Fruit fly (Drosophila melanogaster) whole organism, embryonic: ENCODE measurements around the gene CG11710.
A peak's percentile ranks its signal among the peaks of the same experiment; 100 is the strongest.

Experiments
- Antp ChIP-seq: fragments of 200-800 bp; sonication (Bioruptor generic); optimal IDR thresholded peaks from 3 replicates; lab custom pipeline; 2016; ENCODE audit warnings: missing biosample characterization, missing genetic modification characterization
- CG11504 ChIP-seq: fragments of 200-800 bp; sonication (Bioruptor generic); optimal IDR thresholded peaks from 3 replicates; lab custom pipeline; 2019; ENCODE audit warnings: missing biosample characterization, mild to moderate bottlenecking, missing genetic modification characterization, moderate library complexity
- CG12155 ChIP-seq: fragments of 200-800 bp; sonication (Bioruptor generic); optimal IDR thresholded peaks from 3 replicates; lab custom pipeline; 2016; ENCODE audit warnings: missing biosample characterization, missing genetic modification characterization
- CG13287 ChIP-seq: fragments of 200-800 bp; sonication (Bioruptor generic); IDR thresholded peaks from 2 replicates; pipeline ENCODE4 v1.3.6; 2022; ENCODE audit warnings: missing biosample characterization, missing genetic modification characterization; ENCODE audit not compliant: partially characterized antibody
- CG14050 ChIP-seq: fragments of 200-800 bp; sonication (Bioruptor generic); IDR thresholded peaks from 3 replicates; pipeline ENCODE4 v1.3.6; 2022; ENCODE audit warnings: missing biosample characterization, missing genetic modification characterization
- CG15479 ChIP-seq: fragments of 200-800 bp; sonication (Bioruptor generic); optimal IDR thresholded peaks from 3 replicates; lab custom pipeline; 2019; ENCODE audit warnings: missing biosample characterization, mild to moderate bottlenecking, missing genetic modification characterization, moderate library complexity
- CG15601 ChIP-seq: fragments of 200-800 bp; sonication (Bioruptor generic); optimal IDR thresholded peaks from 3 replicates; lab custom pipeline; 2019; ENCODE audit warnings: missing biosample characterization, mild to moderate bottlenecking, missing genetic modification characterization, moderate library complexity
- CG17361 ChIP-seq: fragments of 200-800 bp; sonication (Bioruptor generic); IDR thresholded peaks from 3 replicates; pipeline ENCODE4 v1.3.6; 2022; ENCODE audit warnings: missing biosample characterization, missing genetic modification characterization
- CG2116 ChIP-seq: fragments of 200-800 bp; sonication (Bioruptor generic); optimal IDR thresholded peaks from 3 replicates; lab custom pipeline; 2018; ENCODE audit warnings: missing biosample characterization, mild to moderate bottlenecking, missing genetic modification characterization
- CG2678 ChIP-seq: fragments of 200-800 bp; sonication (Bioruptor generic); optimal IDR thresholded peaks from 3 replicates; lab custom pipeline; 2019; ENCODE audit warnings: missing biosample characterization, mild to moderate bottlenecking, missing genetic modification characterization, moderate library complexity
- CG32532 ChIP-seq: fragments of 200-800 bp; sonication (Bioruptor generic); IDR thresholded peaks from 2 replicates; pipeline ENCODE4 v1.3.6; 2022; ENCODE audit warnings: missing biosample characterization, missing genetic modification characterization
- CG33557 ChIP-seq: fragments of 200-800 bp; sonication (Bioruptor generic); optimal IDR thresholded peaks from 2 replicates; lab custom pipeline; 2019; ENCODE audit warnings: missing biosample characterization, mild to moderate bottlenecking, missing genetic modification characterization, moderate library complexity
- CG4282 ChIP-seq: fragments of 200-800 bp; sonication (Bioruptor generic); optimal IDR thresholded peaks from 2 replicates; lab custom pipeline; 2016; ENCODE audit warnings: missing biosample characterization, missing genetic modification characterization
- CG7987 ChIP-seq: fragments of 200-800 bp; sonication (Bioruptor generic); optimal IDR thresholded peaks from 2 replicates; lab custom pipeline; 2018; ENCODE audit warnings: missing biosample characterization, mild to moderate bottlenecking, missing genetic modification characterization, moderate library complexity
- CG8944 ChIP-seq: fragments of 200-800 bp; sonication (Bioruptor generic); optimal IDR thresholded peaks from 3 replicates; lab custom pipeline; 2016; ENCODE audit warnings: missing biosample characterization, missing genetic modification characterization
- CG9817 ChIP-seq: fragments of 200-800 bp; sonication (Bioruptor generic); optimal IDR thresholded peaks from 2 replicates; lab custom pipeline; 2018; ENCODE audit warnings: missing biosample characterization, mild to moderate bottlenecking, missing genetic modification characterization, moderate library complexity
- Chrac-16 ChIP-seq: fragments of 200-800 bp; sonication (Bioruptor generic); optimal IDR thresholded peaks from 3 replicates; lab custom pipeline; 2016; ENCODE audit warnings: missing biosample characterization, missing genetic modification characterization
- CkIIα-i1 ChIP-seq: fragments of 200-800 bp; sonication (Bioruptor generic); IDR thresholded peaks from 2 replicates; pipeline ENCODE4 v1.3.6; 2022; ENCODE audit warnings: missing biosample characterization, missing genetic modification characterization
- CrebB ChIP-seq: fragments of 200-800 bp; sonication (Bioruptor generic); optimal IDR thresholded peaks from 3 replicates; lab custom pipeline; 2018; ENCODE audit warnings: missing biosample characterization, mild to moderate bottlenecking, missing genetic modification characterization
- Dek ChIP-seq: fragments of 200-800 bp; sonication (Bioruptor generic); optimal IDR thresholded peaks from 3 replicates; lab custom pipeline; 2019; ENCODE audit warnings: missing biosample characterization, mild to moderate bottlenecking, missing genetic modification characterization, moderate library complexity
- Dip3 ChIP-seq: fragments of 200-800 bp; sonication (Bioruptor generic); optimal IDR thresholded peaks from 3 replicates; lab custom pipeline; 2016; ENCODE audit warnings: missing biosample characterization, missing genetic modification characterization
- HHEX ChIP-seq: fragments of 200-800 bp; sonication (Bioruptor generic); optimal IDR thresholded peaks from 3 replicates; lab custom pipeline; 2017; ENCODE audit warnings: missing biosample characterization, mild to moderate bottlenecking, missing genetic modification characterization, missing genetic modification reagents
- HmgD ChIP-seq: fragments of 200-800 bp; sonication (Bioruptor generic); optimal IDR thresholded peaks from 3 replicates; lab custom pipeline; 2016; ENCODE audit warnings: missing biosample characterization, missing genetic modification characterization
- Hmx ChIP-seq: fragments of 200-800 bp; sonication (Bioruptor generic); optimal IDR thresholded peaks from 2 replicates; lab custom pipeline; 2016; ENCODE audit warnings: missing biosample characterization, missing genetic modification characterization
- Max ChIP-seq: fragments of 200-800 bp; sonication (Bioruptor generic); optimal IDR thresholded peaks from 2 replicates; lab custom pipeline; 2016; ENCODE audit warnings: missing biosample characterization, mild to moderate bottlenecking, missing genetic modification characterization
- Med ChIP-seq: fragments of 200-800 bp; sonication (Bioruptor generic); peaks from one replicate; lab custom pipeline; 2016; ENCODE audit warnings: missing biosample characterization, missing genetic modification characterization, mild to moderate bottlenecking, inconsistent platforms, moderate library complexity
- Myb ChIP-seq: fragments of 200-800 bp; sonication (Bioruptor generic); optimal IDR thresholded peaks from 2 replicates; lab custom pipeline; 2016; ENCODE audit warnings: missing biosample characterization, missing genetic modification characterization
- Nf-YA ChIP-seq: fragments of 200-800 bp; sonication (Bioruptor generic); IDR thresholded peaks from 2 replicates; pipeline ENCODE4 v1.3.6; 2022; ENCODE audit warnings: missing biosample characterization, missing genetic modification characterization
- NfI ChIP-seq: fragments of 200-800 bp; sonication (Bioruptor generic); optimal IDR thresholded peaks from 3 replicates; lab custom pipeline; 2018; ENCODE audit warnings: missing biosample characterization, mild to moderate bottlenecking, missing genetic modification characterization, moderate library complexity
- PHDP ChIP-seq: fragments of 200-800 bp; sonication (Bioruptor generic); optimal IDR thresholded peaks from 3 replicates; lab custom pipeline; 2018; ENCODE audit warnings: missing biosample characterization, mild to moderate bottlenecking, missing genetic modification characterization, moderate library complexity
- Ssrp ChIP-seq: fragments of 200-800 bp; sonication (Bioruptor generic); optimal IDR thresholded peaks from 2 replicates; lab custom pipeline; 2018; ENCODE audit warnings: missing biosample characterization, mild to moderate bottlenecking, missing genetic modification characterization, moderate library complexity
- Usf ChIP-seq: fragments of 200-800 bp; sonication (Bioruptor generic); optimal IDR thresholded peaks from 2 replicates; lab custom pipeline; 2017; ENCODE audit warnings: missing genotype, missing biosample characterization, missing genetic modification characterization
- Xrp1 ChIP-seq: fragments of 200-800 bp; sonication (Bioruptor generic); IDR thresholded peaks from 2 replicates; pipeline ENCODE4 v1.3.6; 2022; ENCODE audit warnings: missing biosample characterization, missing genetic modification characterization
- abd-A ChIP-seq: fragments of 200-800 bp; sonication (Bioruptor generic); optimal IDR thresholded peaks from 3 replicates; lab custom pipeline; 2019; ENCODE audit warnings: missing biosample characterization, mild to moderate bottlenecking, missing genetic modification characterization, moderate library complexity
- amos ChIP-seq: fragments of 200-800 bp; sonication (Bioruptor generic); IDR thresholded peaks from 2 replicates; pipeline ENCODE4 v1.3.6; 2022; ENCODE audit warnings: missing biosample characterization, missing genetic modification characterization; ENCODE audit not compliant: partially characterized antibody
- bigmax ChIP-seq: fragments of 200-800 bp; sonication (Bioruptor generic); optimal IDR thresholded peaks from 2 replicates; lab custom pipeline; 2018; ENCODE audit warnings: missing biosample characterization, mild to moderate bottlenecking, missing genetic modification characterization
- br ChIP-seq: fragments of >200 bp; optimal IDR thresholded peaks from 2 replicates; lab custom pipeline; 2017
- croc ChIP-seq: fragments of 200-800 bp; sonication (Bioruptor generic); conservative IDR thresholded peaks from 3 replicates; pipeline ENCODE4 v1.3.6; 2022; ENCODE audit warnings: missing biosample characterization, missing genetic modification characterization
- gsb-n ChIP-seq: fragments of 200-800 bp; sonication (Bioruptor generic); optimal IDR thresholded peaks from 3 replicates; lab custom pipeline; 2018; ENCODE audit warnings: missing biosample characterization, mild to moderate bottlenecking, missing genetic modification characterization
- jigr1 ChIP-seq: fragments of 200-800 bp; sonication (Bioruptor generic); IDR thresholded peaks from 3 replicates; pipeline ENCODE4 v1.3.6; 2022; ENCODE audit warnings: missing biosample characterization, missing genetic modification characterization
- mirr ChIP-seq: fragments of 200-800 bp; sonication (Bioruptor generic); optimal IDR thresholded peaks from 3 replicates; lab custom pipeline; 2018; ENCODE audit warnings: missing biosample characterization, mild to moderate bottlenecking, missing genetic modification characterization
- odd ChIP-seq: fragments of 200-800 bp; sonication (Bioruptor generic); optimal IDR thresholded peaks from 2 replicates; lab custom pipeline; 2017; ENCODE audit warnings: missing biosample characterization, mild to moderate bottlenecking, missing genetic modification characterization
- pho ChIP-seq: fragments of 200-800 bp; sonication (Bioruptor generic); optimal IDR thresholded peaks from 2 replicates; lab custom pipeline; 2016; ENCODE audit warnings: missing biosample characterization, missing genetic modification characterization
- pros ChIP-seq: fragments of 200-800 bp; sonication (Bioruptor generic); optimal IDR thresholded peaks from 3 replicates; lab custom pipeline; 2019; ENCODE audit warnings: missing biosample characterization, mild to moderate bottlenecking, missing genetic modification characterization, moderate library complexity
- psq ChIP-seq: fragments of 200-800 bp; sonication (Bioruptor generic); optimal IDR thresholded peaks from 2 replicates; lab custom pipeline; 2017; ENCODE audit warnings: missing biosample characterization, missing genetic modification characterization
- sens ChIP-seq: fragments of 200-800 bp; sonication (Bioruptor generic); peaks from one replicate; lab custom pipeline; 2016; ENCODE audit warnings: missing biosample characterization, missing genetic modification characterization
- sim ChIP-seq: fragments of 200-800 bp; sonication (Bioruptor generic); IDR thresholded peaks from 2 replicates; pipeline ENCODE4 v1.3.6; 2022; ENCODE audit warnings: missing biosample characterization, missing genetic modification characterization
- sisA ChIP-seq: fragments of 200-800 bp; sonication (Bioruptor generic); IDR thresholded peaks from 2 replicates; pipeline ENCODE4 v1.3.6; 2022; ENCODE audit warnings: missing biosample characterization, missing genetic modification characterization
- tup ChIP-seq: fragments of 200-800 bp; sonication (Bioruptor generic); optimal IDR thresholded peaks from 2 replicates; lab custom pipeline; 2016; ENCODE audit warnings: missing biosample characterization, mild to moderate bottlenecking, missing genetic modification characterization, moderate library complexity
- usp ChIP-seq: fragments of >200 bp; optimal IDR thresholded peaks from 2 replicates; lab custom pipeline; 2017; ENCODE audit warnings: missing biosample characterization, missing genetic modification characterization
- wor ChIP-seq: fragments of 200-800 bp; sonication (Bioruptor generic); IDR thresholded peaks from 2 replicates; pipeline ENCODE4 v1.3.6; 2022; ENCODE audit warnings: missing biosample characterization, missing genetic modification characterization
- zfh1 ChIP-seq: fragments of 200-800 bp; sonication (Bioruptor generic); IDR thresholded peaks from 3 replicates; pipeline ENCODE4 v1.3.6; 2022; ENCODE audit warnings: missing biosample characterization, missing genetic modification characterization
- zfh2 ChIP-seq: fragments of 200-800 bp; sonication (Bioruptor generic); optimal IDR thresholded peaks from 2 replicates; lab custom pipeline; 2016; ENCODE audit warnings: missing biosample characterization, missing genetic modification characterization

CG11710 gene

dm6 chrX:20434534-20434933 lies 5.1 kb upstream of the CG11710 start (continued):
- peak; percentile 62 for TF ChIP-seq CG11504 (tag; lab: Kevin White, UChicago)
- peak; percentile 83 for TF ChIP-seq Med (GFP tag; lab: Kevin White, UChicago)
- TF ChIP-seq PHDP (tag; lab: Kevin White, UChicago), result peak; percentile 33
- no peak for TF ChIP-seq Hmx
- no peak for TF ChIP-seq HmgD (GFP tag; lab: Kevin White, UChicago)
- no peak for TF ChIP-seq Dip3 (GFP tag; lab: Kevin White, UChicago)
- no peak for TF ChIP-seq Chrac-16 (GFP tag; lab: Kevin White, UChicago)
- TF ChIP-seq CG14050 (GFP tag; lab: Robert Waterston, UW), result no peak
- peak; percentile 23 for TF ChIP-seq HHEX (GFP tag; lab: Kevin White, UChicago)
- TF ChIP-seq sens, result peak; percentile 58
- TF ChIP-seq tup, result no peak
- TF ChIP-seq CG4282 (GFP tag; lab: Kevin White, UChicago), result no peak
- TF ChIP-seq Antp (GFP tag; lab: Kevin White, UChicago), result peak; percentile 23
- no peak for TF ChIP-seq Max (GFP tag; lab: Kevin White, UChicago)
- TF ChIP-seq CkIIα-i1 (GFP tag; lab: Robert Waterston, UW), result no peak
- no peak for TF ChIP-seq croc (GFP tag; lab: Robert Waterston, UW)
- TF ChIP-seq CG33557 (GFP tag; lab: Kevin White, UChicago), result no peak
- no peak for TF ChIP-seq CG7987 (GFP tag; lab: Kevin White, UChicago)
- no peak for TF ChIP-seq CG12155 (GFP tag; lab: Kevin White, UChicago)
- TF ChIP-seq CG8944 (GFP tag; lab: Kevin White, UChicago), result no peak
- TF ChIP-seq Usf (GFP tag; lab: Kevin White, UChicago), result no peak
- TF ChIP-seq CG17361 (GFP tag; lab: Robert Waterston, UW), result no peak
- TF ChIP-seq usp (GFP tag; lab: Kevin White, UChicago), result no peak
- TF ChIP-seq CG2116 (GFP tag; lab: Kevin White, UChicago), result no peak
- no peak for TF ChIP-seq Ssrp (tag; lab: Kevin White, UChicago)
- no peak for TF ChIP-seq odd
- no peak for TF ChIP-seq mirr
- TF ChIP-seq bigmax (GFP tag; lab: Kevin White, UChicago), result no peak
- 0 out of 2 replicates have a peak, but pooled peaks have one; percentile 22 for TF ChIP-seq sisA
- TF ChIP-seq pros, result no peak
- TF ChIP-seq gsb-n, result no peak
- TF ChIP-seq amos (GFP tag; lab: Robert Waterston, UW), result no peak
- no peak for TF ChIP-seq br
- TF ChIP-seq CG13287 (GFP tag; lab: Robert Waterston, UW), result no peak
- TF ChIP-seq CG15479 (GFP tag; lab: Kevin White, UChicago), result no peak
- TF ChIP-seq CG15601 (tag; lab: Kevin White, UChicago), result no peak
- TF ChIP-seq wor, result no peak
- TF ChIP-seq NfI (GFP tag; lab: Kevin White, UChicago), result peak; percentile 56
- peak; percentile 69 for TF ChIP-seq CG2678 (tag; lab: Kevin White, UChicago)
- no peak for TF ChIP-seq sim (GFP tag; lab: Robert Waterston, UW)
- peak; percentile 53 for TF ChIP-seq abd-A (tag; lab: Kevin White, UChicago)
- no peak for TF ChIP-seq psq
- TF ChIP-seq Xrp1, result no peak
- no peak for TF ChIP-seq zfh1 (GFP tag; lab: Robert Waterston, UW)
- TF ChIP-seq Nf-YA (GFP tag; lab: Robert Waterston, UW), result no peak
- peak; percentile 22 for TF ChIP-seq zfh2
- peak; percentile 0 for TF ChIP-seq Myb (GFP tag; lab: Kevin White, UChicago)
- no peak for TF ChIP-seq CrebB (tag; lab: Kevin White, UChicago)
- peak; percentile 43 for TF ChIP-seq pho (GFP tag; lab: Kevin White, UChicago)
- TF ChIP-seq CG9817 (tag; lab: Kevin White, UChicago), result peak; percentile 40
- peak; percentile 45 for TF ChIP-seq Dek (tag; lab: Kevin White, UChicago)
- peak; percentile 50; the same call in 1 of the 2 replicates for TF ChIP-seq CG32532 (GFP tag; lab: Robert Waterston, UW)
- TF ChIP-seq jigr1 (GFP tag; lab: Robert Waterston, UW), result no peak
